Fruit fly (Drosophila melanogaster): ENCODE measurements around the gene CG10435.

DNA sequence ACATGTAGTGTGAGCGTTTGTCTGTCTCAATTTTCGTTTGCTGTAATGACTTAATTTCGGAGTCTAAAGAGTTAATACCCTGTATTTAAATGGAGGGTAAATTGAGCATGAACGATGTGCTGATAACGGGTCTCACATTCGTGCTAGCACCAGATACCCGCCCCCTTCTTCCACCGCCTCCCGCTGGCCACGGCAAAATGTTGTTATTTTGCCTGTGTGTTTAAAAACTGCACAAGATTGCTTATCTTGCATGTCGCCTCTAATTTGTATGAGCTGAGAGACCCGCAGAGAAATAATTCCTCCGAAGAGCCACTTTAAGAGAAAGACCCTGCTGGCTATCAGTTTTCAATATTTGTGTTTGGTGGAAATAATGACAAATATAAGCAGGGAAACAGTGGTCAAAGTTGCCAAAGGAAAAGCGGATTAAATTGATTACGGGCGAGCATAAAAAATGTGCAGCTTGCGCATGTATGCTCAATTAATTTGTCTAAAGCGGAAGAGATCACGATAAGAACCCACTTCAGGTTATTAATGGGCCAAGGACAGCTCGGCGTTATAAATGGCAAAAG lies 48.2 kb downstream of the CG10435 start:
- TF ChIP-seq Lpt (GFP tag; optimal IDR thresholded peaks at IDR 0.05) (no peak), Hr38 (GFP tag; optimal IDR thresholded peaks at IDR 0.05) (no peak), CG6854 (GFP tag; optimal IDR thresholded peaks at IDR 0.05) (no peak), CG8632 (GFP tag; optimal IDR thresholded peaks at IDR 0.05) (no peak), pdm3 (GFP tag; optimal IDR thresholded peaks at IDR 0.05) (no peak), esn (GFP tag; optimal IDR thresholded peaks at IDR 0.05) (no peak), OdsH (GFP tag; optimal IDR thresholded peaks at IDR 0.05) (no peak), CG3032 (tag; optimal IDR thresholded peaks at IDR 0.05) (no peak), CG32006 (GFP tag; optimal IDR thresholded peaks at IDR 0.05) (no peak), CG6792 (GFP tag; optimal IDR thresholded peaks at IDR 0.05) (no peak), CG6808 (GFP tag; optimal IDR thresholded peaks at IDR 0.05) (no peak), Sox102F (GFP tag; optimal IDR thresholded peaks at IDR 0.05) (no peak)

Measured in whole organism, prepupa.